Fruit fly (Drosophila melanogaster) whole organism, prepupa: ENCODE data around the gene Ir68a.

Experiments
- Blimp-1 ChIP-seq: fragments of 200-800 bp; sonication (Bioruptor generic); optimal IDR thresholded peaks from 3 replicates; lab custom pipeline; 2017; ENCODE audit warnings: missing biosample characterization, missing genetic modification characterization, mild to moderate bottlenecking, moderate library complexity, missing genetic modification reagents
- CG10631 ChIP-seq: fragments of 200-800 bp; sonication (Bioruptor generic); optimal IDR thresholded peaks from 2 replicates; lab custom pipeline; 2016; ENCODE audit warnings: missing biosample characterization, missing genetic modification characterization
- CG10669 ChIP-seq: fragments of 200-800 bp; sonication (Bioruptor generic); optimal IDR thresholded peaks from 3 replicates; lab custom pipeline; 2018; ENCODE audit warnings: missing biosample characterization, mild to moderate bottlenecking, missing genetic modification characterization, moderate library complexity
- CG11294 ChIP-seq: fragments of 200-800 bp; sonication (Bioruptor generic); IDR thresholded peaks from 2 replicates; pipeline ENCODE4 v1.3.6; 2022; ENCODE audit warnings: missing biosample characterization, missing genetic modification characterization
- CG11762 ChIP-seq: fragments of 200-800 bp; sonication (Bioruptor generic); optimal IDR thresholded peaks from 3 replicates; lab custom pipeline; 2016; ENCODE audit warnings: missing biosample characterization, missing genetic modification characterization; ENCODE audit not compliant: insufficient read depth
- CG11902 ChIP-seq: fragments of 200-800 bp; sonication (Bioruptor generic); optimal IDR thresholded peaks from 3 replicates; lab custom pipeline; 2016; ENCODE audit warnings: missing biosample characterization, missing genetic modification characterization
- CG15336 ChIP-seq: fragments of 200-800 bp; sonication (Bioruptor generic); IDR thresholded peaks from 2 replicates; pipeline ENCODE4 v1.3.6; 2022; ENCODE audit warnings: missing biosample characterization, missing genetic modification characterization
- CG1621 ChIP-seq: fragments of 200-800 bp; sonication (Bioruptor generic); optimal IDR thresholded peaks from 3 replicates; lab custom pipeline; 2018; ENCODE audit warnings: missing biosample characterization, mild to moderate bottlenecking, missing genetic modification characterization
- CG3032 ChIP-seq: fragments of 200-800 bp; optimal IDR thresholded peaks from 2 replicates; lab custom pipeline; 2019; ENCODE audit warnings: missing biosample characterization, mild to moderate bottlenecking, missing genetic modification characterization, moderate library complexity
- CG31627 ChIP-seq: fragments of 200-800 bp; sonication (Bioruptor generic); optimal IDR thresholded peaks from 3 replicates; lab custom pipeline; 2016; ENCODE audit warnings: missing biosample characterization, missing genetic modification characterization
- CG32006 ChIP-seq: fragments of 200-800 bp; sonication (Bioruptor generic); optimal IDR thresholded peaks from 3 replicates; lab custom pipeline; 2017; ENCODE audit warnings: missing biosample characterization, mild to moderate bottlenecking, missing genetic modification characterization
- CG34406 ChIP-seq: fragments of 200-800 bp; sonication (Bioruptor generic); optimal IDR thresholded peaks from 3 replicates; lab custom pipeline; 2016; ENCODE audit warnings: missing biosample characterization, missing genetic modification characterization
- CG4318 ChIP-seq: fragments of 200-800 bp; sonication (Bioruptor generic); optimal IDR thresholded peaks from 3 replicates; lab custom pipeline; 2017; ENCODE audit warnings: missing biosample characterization, mild to moderate bottlenecking, missing genetic modification characterization
- CG6163 ChIP-seq: fragments of 200-800 bp; sonication (Bioruptor generic); IDR thresholded peaks from 3 replicates; pipeline ENCODE4 v1.3.6; 2022; ENCODE audit warnings: missing biosample characterization, missing genetic modification characterization
- CG6276 ChIP-seq: fragments of 200-800 bp; sonication (Bioruptor generic); optimal IDR thresholded peaks from 2 replicates; lab custom pipeline; 2017; ENCODE audit warnings: missing biosample characterization, mild to moderate bottlenecking, missing genetic modification characterization
- CG6792 ChIP-seq: fragments of 200-800 bp; sonication (Bioruptor generic); optimal IDR thresholded peaks from 3 replicates; lab custom pipeline; 2016; ENCODE audit warnings: missing biosample characterization, missing genetic modification characterization
- CG6854 ChIP-seq: fragments of 200-800 bp; sonication (Bioruptor generic); optimal IDR thresholded peaks from 2 replicates; lab custom pipeline; 2017; ENCODE audit warnings: missing biosample characterization, mild to moderate bottlenecking, missing genetic modification characterization
- CG8119 ChIP-seq: fragments of 200-800 bp; sonication (Bioruptor generic); IDR thresholded peaks from 3 replicates; pipeline ENCODE4 v1.3.6; 2022; ENCODE audit warnings: missing biosample characterization, missing genetic modification characterization
- CG8319 ChIP-seq: fragments of 200-800 bp; sonication (Bioruptor generic); optimal IDR thresholded peaks from 3 replicates; lab custom pipeline; 2016; ENCODE audit warnings: missing biosample characterization, missing genetic modification characterization
- CG8632 ChIP-seq: fragments of 200-800 bp; sonication (Bioruptor generic); optimal IDR thresholded peaks from 3 replicates; lab custom pipeline; 2016; ENCODE audit warnings: missing biosample characterization, missing genetic modification characterization
- CG9139 ChIP-seq: fragments of 200-800 bp; sonication (Bioruptor generic); optimal IDR thresholded peaks from 3 replicates; lab custom pipeline; 2017; ENCODE audit warnings: missing biosample characterization, mild to moderate bottlenecking, missing genetic modification characterization
- Eip75B ChIP-seq: fragments of 200-800 bp; sonication (Bioruptor generic); optimal IDR thresholded peaks from 3 replicates; lab custom pipeline; 2016; ENCODE audit warnings: missing biosample characterization, missing genetic modification characterization
- Eip78C ChIP-seq: fragments of 200-800 bp; sonication (Bioruptor generic); peaks from one replicate; lab custom pipeline; 2016; ENCODE audit warnings: missing biosample characterization, missing genetic modification characterization
- Eip93F ChIP-seq: fragments of 200-800 bp; sonication (Bioruptor generic); optimal IDR thresholded peaks from 2 replicates; lab custom pipeline; 2016; ENCODE audit warnings: missing biosample characterization, mild to moderate bottlenecking, missing genetic modification characterization
- Ets21C ChIP-seq: fragments of 200-800 bp; sonication (Bioruptor generic); optimal IDR thresholded peaks from 3 replicates; lab custom pipeline; 2016; ENCODE audit warnings: missing biosample characterization, missing genetic modification characterization
- Ets96B ChIP-seq: fragments of 200-800 bp; optimal IDR thresholded peaks from 2 replicates; lab custom pipeline; 2019; ENCODE audit warnings: missing biosample characterization, mild to moderate bottlenecking, missing genetic modification characterization, moderate library complexity
- Gug ChIP-seq: fragments of 200-800 bp; sonication (Bioruptor generic); IDR thresholded peaks from 2 replicates; pipeline ENCODE4 v1.3.6; 2022; ENCODE audit warnings: missing biosample characterization, missing genetic modification characterization
- Hr39 ChIP-seq: fragments of 200-800 bp; sonication (Bioruptor generic); optimal IDR thresholded peaks from 2 replicates; lab custom pipeline; 2016; ENCODE audit warnings: missing biosample characterization, missing genetic modification characterization
- Hr4 ChIP-seq: fragments of 200-800 bp; sonication (Bioruptor generic); optimal IDR thresholded peaks from 3 replicates; lab custom pipeline; 2016; ENCODE audit warnings: missing biosample characterization, missing genetic modification characterization
- Lpt ChIP-seq: fragments of 200-800 bp; sonication (Bioruptor generic); optimal IDR thresholded peaks from 3 replicates; lab custom pipeline; 2016; ENCODE audit warnings: missing biosample characterization, missing genetic modification characterization
- Met ChIP-seq: fragments of 200-800 bp; sonication (Bioruptor generic); optimal IDR thresholded peaks from 3 replicates; lab custom pipeline; 2016; ENCODE audit warnings: missing biosample characterization, missing genetic modification characterization
- OdsH ChIP-seq: fragments of 200-800 bp; sonication (Bioruptor generic); optimal IDR thresholded peaks from 3 replicates; lab custom pipeline; 2016; ENCODE audit warnings: missing biosample characterization, missing genetic modification characterization
- Sox102F ChIP-seq: fragments of 200-800 bp; sonication (Bioruptor generic); optimal IDR thresholded peaks from 2 replicates; lab custom pipeline; 2016; ENCODE audit warnings: missing biosample characterization, mild to moderate bottlenecking, missing genetic modification characterization
- Sox14 ChIP-seq: fragments of 200-800 bp; sonication (Bioruptor generic); optimal IDR thresholded peaks from 3 replicates; lab custom pipeline; 2016; ENCODE audit warnings: missing biosample characterization, missing genetic modification characterization
- achi ChIP-seq: fragments of 200-800 bp; sonication (Bioruptor generic); optimal IDR thresholded peaks from 3 replicates; lab custom pipeline; 2016; ENCODE audit warnings: missing biosample characterization, missing genetic modification characterization
- acj6 ChIP-seq: fragments of 200-800 bp; sonication (Bioruptor generic); optimal IDR thresholded peaks from 3 replicates; lab custom pipeline; 2016; ENCODE audit warnings: missing biosample characterization, missing genetic modification characterization
- cyc ChIP-seq: fragments of 200-800 bp; sonication (Bioruptor generic); optimal IDR thresholded peaks from 3 replicates; lab custom pipeline; 2016; ENCODE audit warnings: missing biosample characterization, missing genetic modification characterization
- eg ChIP-seq: fragments of 200-800 bp; sonication (Bioruptor generic); IDR thresholded peaks from 3 replicates; pipeline ENCODE4 v1.3.6; 2022; ENCODE audit warnings: missing biosample characterization, missing genetic modification characterization
- fd59A ChIP-seq: fragments of 200-800 bp; sonication (Bioruptor generic); optimal IDR thresholded peaks from 2 replicates; lab custom pipeline; 2017; ENCODE audit warnings: missing biosample characterization, mild to moderate bottlenecking, missing genetic modification characterization, missing genetic modification reagents
- fkh ChIP-seq: fragments of 200-800 bp; sonication (Bioruptor generic); optimal IDR thresholded peaks from 3 replicates; lab custom pipeline; 2017; ENCODE audit warnings: missing biosample characterization, mild to moderate bottlenecking, missing genetic modification characterization, moderate library complexity
- lz ChIP-seq: fragments of 200-800 bp; sonication (Bioruptor generic); optimal IDR thresholded peaks from 3 replicates; lab custom pipeline; 2016; ENCODE audit warnings: missing biosample characterization, missing genetic modification characterization
- pdm3 ChIP-seq: fragments of 200-800 bp; sonication (Bioruptor generic); optimal IDR thresholded peaks from 3 replicates; lab custom pipeline; 2016; ENCODE audit warnings: missing biosample characterization, missing genetic modification characterization
- salr ChIP-seq, 2 experiments: fragments of 200-800 bp; sonication (Bioruptor generic); optimal IDR thresholded peaks; 3 replicates each; lab custom pipeline; 2016 to 2018; ENCODE audit warnings: missing biosample characterization in 2 of 2, missing genetic modification characterization in 2 of 2, mild to moderate bottlenecking in 1 of 2
- spab ChIP-seq: fragments of 200-800 bp; sonication (Bioruptor generic); optimal IDR thresholded peaks from 2 replicates; lab custom pipeline; 2017; ENCODE audit warnings: missing biosample characterization, mild to moderate bottlenecking, missing genetic modification characterization, missing genetic modification reagents
- ss ChIP-seq, 2 experiments: fragments of 200-800 bp; sonication (Bioruptor generic); optimal IDR thresholded peaks; 2 replicates in 1 of 2; 3 replicates in 1 of 2; lab custom pipeline; 2017 to 2018; ENCODE audit warnings: mild to moderate bottlenecking in 2 of 2, missing biosample characterization in 2 of 2, missing genetic modification characterization in 2 of 2, moderate library complexity in 1 of 2

The Ir68a gene

dm6 chr3L:11260737-11261455, 24.9 kb upstream of the Ir68a start (continued):
- TF ChIP-seq CG1621, result peak; percentile 34
- TF ChIP-seq CG34406 (GFP tag; lab: Kevin White, UChicago), result peak; percentile 63
- TF ChIP-seq spab (GFP tag; lab: Kevin White, UChicago), result no peak
- TF ChIP-seq CG4318 (GFP tag; lab: Kevin White, UChicago), result no peak
- TF ChIP-seq cyc (GFP tag; lab: Kevin White, UChicago), result peak; percentile 12
- peak; percentile 82 for TF ChIP-seq eg
- peak; percentile 12 for TF ChIP-seq CG10669
- no peak for TF ChIP-seq CG11762 (GFP tag; lab: Kevin White, UChicago)
- TF ChIP-seq Blimp-1 (GFP tag; lab: Kevin White, UChicago), result no peak
- TF ChIP-seq CG3032 (tag; lab: Kevin White, UChicago), result peak; percentile 53
- peak; percentile 61 for TF ChIP-seq Met
- TF ChIP-seq Ets96B (tag; lab: Kevin White, UChicago), result peak; percentile 72
- peak; percentile 84 for TF ChIP-seq fkh (GFP tag; lab: Kevin White, UChicago)
- no peak for TF ChIP-seq Sox102F (GFP tag; lab: Kevin White, UChicago)
- TF ChIP-seq CG11294 (GFP tag; lab: Robert Waterston, UW), result peak; percentile 79
- TF ChIP-seq CG15336 (GFP tag; lab: Robert Waterston, UW), result peak; percentile 69
- peak; percentile 66 for TF ChIP-seq Hr4 (GFP tag; lab: Kevin White, UChicago)
- no peak for TF ChIP-seq ss (GFP tag; optimal IDR thresholded peaks at IDR 0.05; lab: Kevin White, UChicago)
- TF ChIP-seq Hr39 (GFP tag; lab: Kevin White, UChicago), result peak; percentile 53
- peak; percentile 84 for TF ChIP-seq CG6163
- TF ChIP-seq OdsH (GFP tag; lab: Kevin White, UChicago), result peak; percentile 64
- peak; percentile 34 for TF ChIP-seq Ets21C (GFP tag; lab: Kevin White, UChicago)

dm6 chr3L:11260275-11260734, 24.3 kb upstream of the Ir68a start:
- TF ChIP-seq CG6792 (GFP tag; lab: Kevin White, UChicago), result peak; percentile 38
- TF ChIP-seq CG10669, result peak; percentile 26
- TF ChIP-seq fd59A (GFP tag; lab: Kevin White, UChicago), result no peak
- peak; percentile 44 for TF ChIP-seq pdm3
- TF ChIP-seq Eip75B, result peak; percentile 41
- no peak for TF ChIP-seq Lpt (GFP tag; lab: Kevin White, UChicago)
- TF ChIP-seq CG32006 (GFP tag; lab: Kevin White, UChicago), result peak; percentile 23
- peak; percentile 25 for TF ChIP-seq lz (GFP tag; lab: Kevin White, UChicago)
- TF ChIP-seq CG6276 (GFP tag; lab: Kevin White, UChicago), result no peak
- peak; percentile 23 for TF ChIP-seq achi (GFP tag; lab: Kevin White, UChicago)
- no peak for TF ChIP-seq CG11762 (GFP tag; lab: Kevin White, UChicago)
- TF ChIP-seq Blimp-1 (GFP tag; lab: Kevin White, UChicago), result no peak
- TF ChIP-seq Gug, result 0 out of 2 replicates have a peak, but pooled peaks have one; percentile 9
- peak; percentile 82 for TF ChIP-seq Eip78C (GFP tag; lab: Kevin White, UChicago)
- no peak for TF ChIP-seq CG9139 (GFP tag; lab: Kevin White, UChicago)
- TF ChIP-seq CG8319 (GFP tag; lab: Kevin White, UChicago), result peak; percentile 18
- no peak for TF ChIP-seq CG6854
- TF ChIP-seq acj6, result peak; percentile 25
- peak; percentile 81 for TF ChIP-seq fkh (GFP tag; lab: Kevin White, UChicago)
- peak in 1 of 2 experiments; percentile 8 for TF ChIP-seq salr (GFP tag; optimal IDR thresholded peaks at IDR 0.05; lab: Kevin White, UChicago)
- peak; percentile 22 for TF ChIP-seq Hr4 (GFP tag; lab: Kevin White, UChicago)
- peak; percentile 39 for TF ChIP-seq Sox102F (GFP tag; lab: Kevin White, UChicago)
- TF ChIP-seq CG8119 (GFP tag; lab: Robert Waterston, UW), result peak; percentile 40; the same call in 1 of the 3 replicates
- TF ChIP-seq CG6163, result peak; percentile 34; the same call in 1 of the 3 replicates
- peak; percentile 1 for TF ChIP-seq Ets21C (GFP tag; lab: Kevin White, UChicago)
- TF ChIP-seq Hr39 (GFP tag; lab: Kevin White, UChicago), result peak; percentile 31
- peak; percentile 52; the same call in 1 of the 2 replicates for TF ChIP-seq CG15336 (GFP tag; lab: Robert Waterston, UW)
- peak; percentile 35 for TF ChIP-seq Sox14 (GFP tag; lab: Kevin White, UChicago)
- peak; percentile 16 for TF ChIP-seq CG31627 (GFP tag; lab: Kevin White, UChicago)
- TF ChIP-seq CG1621, result no peak
- TF ChIP-seq cyc (GFP tag; lab: Kevin White, UChicago), result peak; percentile 25
- TF ChIP-seq CG8632 (GFP tag; lab: Kevin White, UChicago), result no peak
- TF ChIP-seq CG34406 (GFP tag; lab: Kevin White, UChicago), result peak; percentile 20
- peak; percentile 44 for TF ChIP-seq OdsH (GFP tag; lab: Kevin White, UChicago)
- TF ChIP-seq CG11902 (GFP tag; lab: Kevin White, UChicago), result no peak
- no peak for TF ChIP-seq CG11294 (GFP tag; lab: Robert Waterston, UW)
- TF ChIP-seq Eip93F, result no peak
- TF ChIP-seq CG10631 (GFP tag; lab: Kevin White, UChicago), result peak; percentile 50
- 0 out of 3 replicates have a peak, but pooled peaks have one; percentile 4 for TF ChIP-seq eg
- TF ChIP-seq CG3032 (tag; lab: Kevin White, UChicago), result peak; percentile 39
